Fruit fly (Drosophila melanogaster) whole organism, embryonic: ENCODE results near the gene CG46456.
A peak's percentile ranks its signal among the peaks of the same experiment; 100 is the strongest.

Source experiments
- CG10147 ChIP-seq: fragments of 200-800 bp; sonication (Bioruptor generic); optimal IDR thresholded peaks from 2 replicates; lab custom pipeline; 2019; ENCODE audit warnings: missing biosample characterization, mild to moderate bottlenecking, missing genetic modification characterization, moderate library complexity
- CG10274 ChIP-seq: fragments of 200-800 bp; sonication (Bioruptor generic); optimal IDR thresholded peaks from 3 replicates; lab custom pipeline; 2017; ENCODE audit warnings: missing biosample characterization, mild to moderate bottlenecking, missing genetic modification characterization
- CG11560 ChIP-seq: fragments of 200-800 bp; sonication (Bioruptor generic); IDR thresholded peaks from 3 replicates; pipeline ENCODE4 v1.3.6; 2022; ENCODE audit warnings: missing biosample characterization, missing genetic modification characterization
- CG12391 ChIP-seq: fragments of 200-800 bp; sonication (Bioruptor generic); optimal IDR thresholded peaks from 3 replicates; lab custom pipeline; 2018; ENCODE audit warnings: missing biosample characterization, mild to moderate bottlenecking, missing genetic modification characterization, moderate library complexity
- CG14710 ChIP-seq: fragments of 200-800 bp; sonication (Bioruptor generic); optimal IDR thresholded peaks from 3 replicates; lab custom pipeline; 2019; ENCODE audit warnings: missing biosample characterization, mild to moderate bottlenecking, missing genetic modification characterization, moderate library complexity
- CG14860 ChIP-seq: fragments of 200-800 bp; sonication (Bioruptor generic); IDR thresholded peaks from 3 replicates; pipeline ENCODE4 v1.3.6; 2022; ENCODE audit warnings: missing biosample characterization, missing genetic modification characterization; ENCODE audit not compliant: partially characterized antibody
- CG15269 ChIP-seq: fragments of 200-800 bp; sonication (Bioruptor generic); optimal IDR thresholded peaks from 2 replicates; lab custom pipeline; 2018; ENCODE audit warnings: missing biosample characterization, mild to moderate bottlenecking, missing genetic modification characterization, moderate library complexity
- CG17328 ChIP-seq: fragments of 200-800 bp; sonication (Bioruptor generic); IDR thresholded peaks from 2 replicates; pipeline ENCODE4 v1.3.6; 2022; ENCODE audit warnings: missing biosample characterization, missing genetic modification characterization
- CG18011 ChIP-seq: fragments of 200-800 bp; sonication (Bioruptor generic); optimal IDR thresholded peaks from 2 replicates; lab custom pipeline; 2017; ENCODE audit warnings: missing biosample characterization, missing genetic modification characterization, mild to moderate bottlenecking, moderate library complexity, missing genotype
- CG2678 ChIP-seq: fragments of 200-800 bp; sonication (Bioruptor generic); optimal IDR thresholded peaks from 3 replicates; lab custom pipeline; 2019; ENCODE audit warnings: missing biosample characterization, mild to moderate bottlenecking, missing genetic modification characterization, moderate library complexity
- CG2712 ChIP-seq: fragments of 200-800 bp; optimal IDR thresholded peaks from 3 replicates; lab custom pipeline; 2019; ENCODE audit warnings: missing biosample characterization, mild to moderate bottlenecking, missing genetic modification characterization, moderate library complexity
- CG30020 ChIP-seq: fragments of 200-800 bp; optimal IDR thresholded peaks from 2 replicates; lab custom pipeline; 2019; ENCODE audit warnings: missing biosample characterization, mild to moderate bottlenecking, missing genetic modification characterization, moderate library complexity
- CG3281 ChIP-seq: fragments of 200-800 bp; sonication (Bioruptor generic); optimal IDR thresholded peaks from 3 replicates; lab custom pipeline; 2017; ENCODE audit warnings: missing biosample characterization, mild to moderate bottlenecking, missing genetic modification characterization
- CG3838 ChIP-seq: fragments of 200-800 bp; sonication (Bioruptor generic); optimal IDR thresholded peaks from 3 replicates; lab custom pipeline; 2016; ENCODE audit warnings: missing biosample characterization, missing genetic modification characterization
- CG3847 ChIP-seq: fragments of 200-800 bp; sonication (Bioruptor generic); IDR thresholded peaks from 2 replicates; pipeline ENCODE4 v1.3.6; 2022; ENCODE audit warnings: missing biosample characterization, missing genetic modification characterization
- CG4617 ChIP-seq: fragments of 200-800 bp; sonication (Bioruptor generic); optimal IDR thresholded peaks from 3 replicates; lab custom pipeline; 2016; ENCODE audit warnings: missing biosample characterization, missing genetic modification characterization, borderline replicate concordance
- CG6654 ChIP-seq: fragments of 200-800 bp; sonication (Bioruptor generic); optimal IDR thresholded peaks from 2 replicates; lab custom pipeline; 2017; ENCODE audit warnings: missing biosample characterization, mild to moderate bottlenecking, missing genetic modification characterization
- CG8290 ChIP-seq, 3 experiments: fragments of 200-800 bp; sonication (Bioruptor generic); optimal IDR thresholded peaks; 2 replicates each; lab custom pipeline; 2016 to 2019; ENCODE audit warnings: missing biosample characterization in 3 of 3, missing genetic modification characterization in 3 of 3, mild to moderate bottlenecking in 2 of 3, moderate library complexity in 1 of 3
- CoRest ChIP-seq: fragments of 200-800 bp; sonication (Bioruptor generic); optimal IDR thresholded peaks from 3 replicates; lab custom pipeline; 2018; ENCODE audit warnings: missing biosample characterization, mild to moderate bottlenecking, missing genetic modification characterization, moderate library complexity
- Dp ChIP-seq: fragments of 200-800 bp; sonication (Bioruptor generic); optimal IDR thresholded peaks from 2 replicates; lab custom pipeline; 2018; ENCODE audit warnings: missing biosample characterization, mild to moderate bottlenecking, missing genetic modification characterization, moderate library complexity
- Fer2 ChIP-seq: fragments of 200-800 bp; sonication (Bioruptor generic); optimal IDR thresholded peaks from 2 replicates; lab custom pipeline; 2018; ENCODE audit warnings: missing biosample characterization, mild to moderate bottlenecking, missing genetic modification characterization, moderate library complexity
- Fer3 ChIP-seq: fragments of 200-800 bp; sonication (Bioruptor generic); optimal IDR thresholded peaks from 2 replicates; lab custom pipeline; 2018; ENCODE audit warnings: missing biosample characterization, mild to moderate bottlenecking, missing genetic modification characterization, moderate library complexity
- Med ChIP-seq: fragments of 200-800 bp; sonication (Bioruptor generic); peaks from one replicate; lab custom pipeline; 2016; ENCODE audit warnings: missing biosample characterization, missing genetic modification characterization, mild to moderate bottlenecking, inconsistent platforms, moderate library complexity
- Opbp ChIP-seq: fragments of 200-800 bp; sonication (Bioruptor generic); IDR thresholded peaks from 3 replicates; pipeline ENCODE4 v1.3.6; 2022; ENCODE audit warnings: missing biosample characterization, missing genetic modification characterization; ENCODE audit not compliant: partially characterized antibody
- Pdp1 ChIP-seq, 2 experiments: fragments of 200-800 bp; sonication (Bioruptor generic); optimal IDR thresholded peaks; 3 replicates each; lab custom pipeline; 2016; ENCODE audit warnings: missing biosample characterization in 2 of 2, missing genetic modification characterization in 2 of 2, mild to moderate bottlenecking in 1 of 2, moderate library complexity in 1 of 2
- Spps ChIP-seq: fragments of 200-800 bp; sonication (Bioruptor generic); optimal IDR thresholded peaks from 2 replicates; lab custom pipeline; 2018; ENCODE audit warnings: missing biosample characterization, mild to moderate bottlenecking, missing genetic modification characterization
- Taf1 ChIP-seq: fragments of 200-800 bp; sonication (Bioruptor generic); IDR thresholded peaks from 2 replicates; pipeline ENCODE4 v1.3.6; 2022; ENCODE audit warnings: missing biosample characterization, missing genetic modification characterization
- Trl ChIP-seq, 3 experiments: fragments of >200 bp in 2 of 3; fragments of 200-800 bp in 1 of 3; sonication (Bioruptor generic) in 1 of 3; optimal IDR thresholded peaks; 2 replicates in 1 of 3; 3 replicates in 2 of 3; lab custom pipeline; 2016 to 2017; ENCODE audit warnings: missing biosample characterization in 1 of 3, missing genetic modification characterization in 1 of 3
- amos ChIP-seq: fragments of 200-800 bp; sonication (Bioruptor generic); IDR thresholded peaks from 2 replicates; pipeline ENCODE4 v1.3.6; 2022; ENCODE audit warnings: missing biosample characterization, missing genetic modification characterization; ENCODE audit not compliant: partially characterized antibody
- br ChIP-seq: fragments of >200 bp; optimal IDR thresholded peaks from 2 replicates; lab custom pipeline; 2017
- cato ChIP-seq: fragments of 200-800 bp; sonication (Bioruptor generic); optimal IDR thresholded peaks from 2 replicates; lab custom pipeline; 2016; ENCODE audit warnings: missing biosample characterization, missing genetic modification characterization, borderline replicate concordance
- ems ChIP-seq: fragments of 200-800 bp; sonication (Bioruptor generic); optimal IDR thresholded peaks from 3 replicates; lab custom pipeline; 2016; ENCODE audit warnings: missing biosample characterization, missing genetic modification characterization
- grau ChIP-seq: fragments of 200-800 bp; optimal IDR thresholded peaks from 3 replicates; lab custom pipeline; 2019; ENCODE audit warnings: missing biosample characterization, mild to moderate bottlenecking, missing genetic modification characterization, moderate library complexity
- hbn ChIP-seq: fragments of 200-800 bp; sonication (Bioruptor generic); IDR thresholded peaks from 2 replicates; pipeline ENCODE4 v1.3.6; 2022; ENCODE audit warnings: missing biosample characterization, missing genetic modification characterization; ENCODE audit not compliant: partially characterized antibody
- kay ChIP-seq: fragments of 200-800 bp; sonication (Bioruptor generic); optimal IDR thresholded peaks from 2 replicates; lab custom pipeline; 2016; ENCODE audit warnings: missing biosample characterization, missing genetic modification characterization
- oc ChIP-seq: fragments of 200-800 bp; sonication (Bioruptor generic); optimal IDR thresholded peaks from 2 replicates; lab custom pipeline; 2018; ENCODE audit warnings: missing biosample characterization, mild to moderate bottlenecking, missing genetic modification characterization, moderate library complexity
- onecut ChIP-seq: fragments of 200-800 bp; sonication (Bioruptor generic); IDR thresholded peaks from 2 replicates; pipeline ENCODE4 v1.3.6; 2022; ENCODE audit warnings: missing biosample characterization, missing genetic modification characterization
- p53 ChIP-seq: fragments of 200-800 bp; sonication (Bioruptor generic); optimal IDR thresholded peaks from 2 replicates; lab custom pipeline; 2016; ENCODE audit warnings: missing biosample characterization, missing genetic modification characterization
- pan ChIP-seq, 4 experiments: fragments of >200 bp in 3 of 4; fragments of 200-800 bp in 1 of 4; sonication (Bioruptor generic) in 1 of 4; optimal IDR thresholded peaks in 3 of 4; IDR thresholded peaks in 1 of 4; 2 replicates each; pipeline versions ENCODE4 v1.3.6 to Lab custom; 2017 to 2022; ENCODE audit warnings: missing biosample characterization in 2 of 4, missing genetic modification characterization in 2 of 4, mixed read lengths in 1 of 4
- sd ChIP-seq: fragments of 200-800 bp; sonication (Bioruptor generic); optimal IDR thresholded peaks from 3 replicates; lab custom pipeline; 2018; ENCODE audit warnings: missing biosample characterization, mild to moderate bottlenecking, missing genetic modification characterization, moderate library complexity
- slbo ChIP-seq: fragments of 200-800 bp; sonication (Bioruptor generic); IDR thresholded peaks from 2 replicates; pipeline ENCODE4 v1.3.6; 2022; ENCODE audit warnings: missing biosample characterization, missing genetic modification characterization
- stc ChIP-seq: fragments of 200-800 bp; sonication (Bioruptor generic); IDR thresholded peaks from 2 replicates; pipeline ENCODE4 v1.3.6; 2022; ENCODE audit warnings: missing biosample characterization, missing genetic modification characterization
- tgo ChIP-seq: fragments of 200-800 bp; sonication (Bioruptor generic); IDR thresholded peaks from 3 replicates; pipeline ENCODE4 v1.3.6; 2022; ENCODE audit warnings: missing biosample characterization, missing genetic modification characterization
- toy ChIP-seq: fragments of 200-800 bp; sonication (Bioruptor generic); IDR thresholded peaks from 2 replicates; pipeline ENCODE4 v1.3.6; 2022; ENCODE audit warnings: missing biosample characterization, missing genetic modification characterization
- vvl ChIP-seq: fragments of 200-800 bp; sonication (Bioruptor generic); IDR thresholded peaks from 2 replicates; pipeline ENCODE4 v1.3.6; 2022; ENCODE audit warnings: missing biosample characterization, missing genetic modification characterization
- wdn ChIP-seq: fragments of 200-800 bp; sonication (Bioruptor generic); IDR thresholded peaks from 2 replicates; pipeline ENCODE4 v1.3.6; 2022; ENCODE audit warnings: missing biosample characterization, missing genetic modification characterization

CG46456 gene

dm6 chr3L:5359208-5360003 is 4.3 kb upstream of the CG46456 start, which contains the start of gene Klp64D (continued):
- TF ChIP-seq Trl (optimal IDR thresholded peaks at IDR 0.05; lab: Kevin White, UChicago), result no peak
- TF ChIP-seq Trl (GFP tag; optimal IDR thresholded peaks at IDR 0.05; lab: Kevin White, UChicago), result no peak
- no peak for TF ChIP-seq CG6654 (GFP tag; lab: Kevin White, UChicago)
- no peak for TF ChIP-seq Opbp (GFP tag; lab: Robert Waterston, UW)
- TF ChIP-seq slbo (GFP tag; lab: Robert Waterston, UW), result peak; percentile 11; the same call in 1 of the 2 replicates
- TF ChIP-seq CG18011, result no peak
- no peak for TF ChIP-seq CG3838 (GFP tag; lab: Kevin White, UChicago)
- peak; percentile 43 for TF ChIP-seq grau
- 0 out of 2 replicates have a peak, but pooled peaks have one; percentile 35 for TF ChIP-seq hbn
- no peak for TF ChIP-seq pan (optimal IDR thresholded peaks at IDR 0.05; lab: Kevin White, UChicago)
- TF ChIP-seq pan (GFP tag; optimal IDR thresholded peaks at IDR 0.05 in 1 of 2, IDR thresholded peaks at IDR 0.05 in 1 of 2), result peak in 1 of 2 experiments; percentile 6
- no peak for TF ChIP-seq toy
- TF ChIP-seq br (lab: Kevin White, UChicago), result no peak
- peak; percentile 23; the same call in 1 of the 2 replicates for TF ChIP-seq amos (GFP tag; lab: Robert Waterston, UW)
- TF ChIP-seq CG12391 (tag; lab: Kevin White, UChicago), result peak; percentile 50
- TF ChIP-seq onecut, result peak; percentile 49
- TF ChIP-seq CG14710 (tag; lab: Kevin White, UChicago), result peak; percentile 48
- TF ChIP-seq CG15269 (tag; lab: Kevin White, UChicago), result peak; percentile 47
- TF ChIP-seq CoRest (tag; lab: Kevin White, UChicago), result peak; percentile 44
- no peak for TF ChIP-seq kay
- TF ChIP-seq cato (GFP tag; lab: Kevin White, UChicago), result no peak
- peak; percentile 70 for TF ChIP-seq Med
- peak; percentile 26 for TF ChIP-seq CG30020
- peak; percentile 59 for TF ChIP-seq CG3847 (GFP tag; lab: Robert Waterston, UW)
- no peak for TF ChIP-seq CG8290 (GFP tag; optimal IDR thresholded peaks at IDR 0.05; lab: Kevin White, UChicago)
- TF ChIP-seq CG8290 (tag; optimal IDR thresholded peaks at IDR 0.05; lab: Kevin White, UChicago), result peak in 1 of 2 experiments; percentile 3
- TF ChIP-seq Spps (tag; lab: Kevin White, UChicago), result no peak
- TF ChIP-seq vvl (GFP tag; lab: Robert Waterston, UW), result 0 out of 2 replicates have a peak, but pooled peaks have one; percentile 20
- TF ChIP-seq Fer3 (tag; lab: Kevin White, UChicago), result peak; percentile 20
- peak; percentile 12 for TF ChIP-seq Dp (GFP tag; lab: Kevin White, UChicago)
- TF ChIP-seq CG3281, result peak; percentile 12
- no peak for TF ChIP-seq CG14860
- TF ChIP-seq ems, result no peak
- TF ChIP-seq p53 (GFP tag; lab: Kevin White, UChicago), result no peak
- TF ChIP-seq CG2678 (tag; lab: Kevin White, UChicago), result peak; percentile 56
- peak; percentile 43 for TF ChIP-seq CG4617
- TF ChIP-seq CG11560 (tag; lab: Robert Waterston, UW), result no peak
- 0 out of 2 replicates have a peak, but pooled peaks have one; percentile 13 for TF ChIP-seq CG17328 (GFP tag; lab: Robert Waterston, UW)
- no peak for TF ChIP-seq wdn
- no peak for TF ChIP-seq CG10147 (GFP tag; lab: Kevin White, UChicago)
- TF ChIP-seq oc (tag; lab: Kevin White, UChicago), result no peak
- TF ChIP-seq Pdp1 (GFP tag; optimal IDR thresholded peaks at IDR 0.05; lab: Kevin White, UChicago), result peak in 1 of 2 experiments; percentile 36
- TF ChIP-seq Taf1, result 0 out of 2 replicates have a peak, but pooled peaks have one; percentile 38
- TF ChIP-seq CG2712 (tag; lab: Kevin White, UChicago), result peak; percentile 55
- no peak for TF ChIP-seq CG10274 (GFP tag; lab: Kevin White, UChicago)
- TF ChIP-seq sd, result no peak
- no peak for TF ChIP-seq Fer2 (tag; lab: Kevin White, UChicago)
- no peak; the same call in 2 of the 3 replicates for TF ChIP-seq tgo
- TF ChIP-seq stc (GFP tag; lab: Robert Waterston, UW), result 0 out of 2 replicates have a peak, but pooled peaks have one; percentile 19
